Fruit fly (Drosophila melanogaster) Kc167 (cell line): ENCODE data around the gene Prx1.

Experiments
- Myc ChIP-seq: fragments of >200 bp; optimal IDR thresholded peaks from 2 replicates; lab custom pipeline; 2017; ENCODE audit warnings: missing external identifiers
- h ChIP-seq: fragments of >200 bp; optimal IDR thresholded peaks from 3 replicates; lab custom pipeline; 2018; ENCODE audit warnings: missing external identifiers
- insv ChIP-seq: fragments of >200 bp; optimal IDR thresholded peaks from 3 replicates; lab custom pipeline; 2018; ENCODE audit warnings: missing external identifiers
- psq ChIP-seq: fragments of >200 bp; optimal IDR thresholded peaks from 2 replicates; lab custom pipeline; 2017; ENCODE audit warnings: missing external identifiers
- ttk ChIP-seq: sonication (Bioruptor generic); optimal IDR thresholded peaks from 2 replicates; lab custom pipeline; 2017; ENCODE audit warnings: missing external identifiers

dm6 chr3L:15200280-15200987, 7.2 kb upstream of the Prx1 start:
- TF ChIP-seq ttk (lab: Kevin White, UChicago) (no peak), h (lab: Kevin White, UChicago) (no peak), Myc (lab: Kevin White, UChicago) (no peak), insv (lab: Kevin White, UChicago) (no peak), psq (lab: Kevin White, UChicago) (no peak)
